Fruit fly (Drosophila melanogaster): ENCODE data around the gene CG6656.

Gene CG6656

DNA sequence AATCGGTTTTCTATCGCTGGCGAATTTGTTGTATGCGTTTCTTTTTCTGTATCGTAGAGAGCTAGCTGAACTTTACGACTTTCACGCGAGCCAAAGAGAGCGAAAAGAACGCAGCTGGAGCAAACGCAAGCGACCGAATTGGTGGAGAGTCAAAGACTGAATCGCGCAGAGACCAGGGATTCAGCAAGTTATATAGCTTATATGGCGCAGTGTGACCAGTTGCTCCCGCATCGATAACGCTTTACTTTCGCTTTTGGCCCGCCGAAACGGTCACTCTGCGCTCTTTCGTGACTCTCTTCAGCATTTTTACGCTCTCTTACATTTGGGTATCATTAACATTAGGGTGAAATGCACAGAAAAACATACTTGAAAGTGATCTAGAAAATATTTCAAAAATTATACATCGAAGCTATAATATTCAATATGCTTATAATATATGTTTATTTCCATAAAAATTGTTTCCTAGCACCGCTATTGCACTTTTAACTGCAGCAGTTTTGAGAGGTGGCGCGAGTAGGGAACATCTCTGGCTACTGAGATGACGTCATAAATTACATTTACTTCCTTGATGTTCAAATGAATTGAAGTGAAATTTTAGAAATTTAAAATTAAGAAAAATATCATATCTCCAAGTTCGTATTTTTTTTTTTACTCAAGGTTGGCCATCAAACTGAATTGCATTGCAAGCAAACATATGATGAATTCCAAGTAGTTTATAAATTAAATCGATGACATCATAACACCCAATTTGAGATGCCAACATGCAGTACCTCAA is 18.8 kb upstream of the CG6656 start, which contains the start of gene glec (continued):
- TF ChIP-seq Eip75B (GFP tag; optimal IDR thresholded peaks at IDR 0.05) (peak; percentile 43), lz (GFP tag; optimal IDR thresholded peaks at IDR 0.05) (peak; percentile 3), fkh (GFP tag; optimal IDR thresholded peaks at IDR 0.05) (no peak), Met (GFP tag; optimal IDR thresholded peaks at IDR 0.05) (peak; percentile 72), Hr39 (GFP tag; optimal IDR thresholded peaks at IDR 0.05) (peak; percentile 47), ss (GFP tag; optimal IDR thresholded peaks at IDR 0.05) (peak in 1 of 2 experiments; percentile 25), CG9139 (GFP tag; optimal IDR thresholded peaks at IDR 0.05) (no peak), CG6276 (GFP tag; optimal IDR thresholded peaks at IDR 0.05) (peak; percentile 14), CG11294 (GFP tag; IDR thresholded peaks at IDR 0.05) (no peak), CG11902 (GFP tag; optimal IDR thresholded peaks at IDR 0.05) (no peak), Sox15 (GFP tag; optimal IDR thresholded peaks at IDR 0.05) (peak; percentile 11), Eip78C (GFP tag) (peak; percentile 92), Sox14 (GFP tag; optimal IDR thresholded peaks at IDR 0.05) (peak; percentile 62), CG6808 (GFP tag; optimal IDR thresholded peaks at IDR 0.05) (no peak), CG8119 (GFP tag; IDR thresholded peaks at IDR 0.05) (peak; percentile 64), Blimp-1 (GFP tag; optimal IDR thresholded peaks at IDR 0.05) (peak; percentile 99), Lpt (GFP tag; optimal IDR thresholded peaks at IDR 0.05) (peak; percentile 27), Ets96B (tag; optimal IDR thresholded peaks at IDR 0.05) (no peak), eg (GFP tag; IDR thresholded peaks at IDR 0.05) (peak; percentile 65), achi (GFP tag; optimal IDR thresholded peaks at IDR 0.05) (peak; percentile 72), CG1621 (tag; optimal IDR thresholded peaks at IDR 0.05) (peak; percentile 31), CG31627 (GFP tag; optimal IDR thresholded peaks at IDR 0.05) (peak; percentile 26), svp (GFP tag) (peak; percentile 84), CG7368 (GFP tag; optimal IDR thresholded peaks at IDR 0.05) (no peak), CG34406 (GFP tag; optimal IDR thresholded peaks at IDR 0.05) (peak; percentile 22), fd59A (GFP tag; optimal IDR thresholded peaks at IDR 0.05) (no peak), CG6854 (GFP tag; optimal IDR thresholded peaks at IDR 0.05) (peak; percentile 77), salr (GFP tag; optimal IDR thresholded peaks at IDR 0.05) (peak in 1 of 2 experiments; percentile 58)

DNA sequence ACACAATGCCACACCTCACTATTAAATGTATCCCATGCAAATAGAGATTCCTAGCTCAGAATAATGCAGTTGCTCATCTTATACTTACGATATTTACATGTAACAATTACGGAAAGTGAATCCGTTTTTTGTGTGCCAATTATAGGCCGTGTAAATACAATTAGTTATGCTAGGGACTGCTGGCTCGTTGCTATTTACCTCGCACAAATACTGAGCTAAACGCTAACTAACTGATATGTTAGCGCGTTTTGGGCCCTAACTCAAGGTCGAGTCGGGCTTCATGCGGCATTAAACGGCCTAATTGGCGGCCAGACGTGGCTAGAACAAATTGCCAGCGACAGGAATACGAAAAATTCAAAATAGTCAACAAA is 18.2 kb upstream of the CG6656 start:
- TF ChIP-seq fkh (GFP tag; optimal IDR thresholded peaks at IDR 0.05): peak; percentile 52
- no peak for TF ChIP-seq CG6792 (GFP tag; optimal IDR thresholded peaks at IDR 0.05)

DNA sequence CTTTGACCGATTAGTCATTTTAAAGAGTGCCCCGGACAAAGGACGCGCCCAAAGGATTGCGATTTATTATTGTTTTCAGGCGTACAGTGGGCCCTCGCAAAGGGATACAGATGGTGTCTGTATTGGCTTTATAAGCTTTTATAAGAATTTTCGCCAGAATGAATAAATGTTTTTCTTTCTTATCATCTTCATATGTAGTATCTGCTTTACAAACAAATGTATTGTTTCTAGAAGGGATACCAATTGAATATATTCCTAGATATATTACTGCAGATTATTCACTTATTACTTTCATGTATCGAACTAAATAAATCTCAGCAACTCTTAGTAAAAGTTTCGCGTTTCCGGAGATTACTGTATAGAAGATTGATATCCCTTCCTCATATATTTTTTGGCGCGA is 17.6 kb upstream of the CG6656 start:
- TF ChIP-seq Smox (GFP tag; optimal IDR thresholded peaks at IDR 0.05) (no peak), lz (GFP tag; optimal IDR thresholded peaks at IDR 0.05) (peak; percentile 3), Met (GFP tag; optimal IDR thresholded peaks at IDR 0.05) (peak; percentile 40), CG16779 (tag; optimal IDR thresholded peaks at IDR 0.05) (no peak), spab (GFP tag; optimal IDR thresholded peaks at IDR 0.05) (no peak), CG8119 (GFP tag; IDR thresholded peaks at IDR 0.05) (0 out of 3 replicates have a peak, but pooled peaks have one; percentile 22), CG31627 (GFP tag; optimal IDR thresholded peaks at IDR 0.05) (peak; percentile 2), Hr39 (GFP tag; optimal IDR thresholded peaks at IDR 0.05) (peak; percentile 17), Gug (GFP tag; IDR thresholded peaks at IDR 0.05) (no peak), pdm3 (GFP tag; optimal IDR thresholded peaks at IDR 0.05) (no peak), CG1621 (tag; optimal IDR thresholded peaks at IDR 0.05) (no peak), Eip78C (GFP tag) (peak; percentile 71), cyc (GFP tag; optimal IDR thresholded peaks at IDR 0.05) (peak; percentile 19), svp (GFP tag) (peak; percentile 68), esn (GFP tag; optimal IDR thresholded peaks at IDR 0.05) (peak; percentile 4), acj6 (GFP tag; optimal IDR thresholded peaks at IDR 0.05) (peak; percentile 8), OdsH (GFP tag; optimal IDR thresholded peaks at IDR 0.05) (peak; percentile 3), CG6854 (GFP tag; optimal IDR thresholded peaks at IDR 0.05) (no peak), CG9139 (GFP tag; optimal IDR thresholded peaks at IDR 0.05) (no peak)
